Fruit fly (Drosophila melanogaster) whole organism, pupa: ENCODE data around the gene tyn.

Experiments
- CG34367 ChIP-seq: fragments of 200-800 bp; sonication (Bioruptor generic); optimal IDR thresholded peaks from 2 replicates; lab custom pipeline; 2018; ENCODE audit warnings: missing biosample characterization, mild to moderate bottlenecking, missing genetic modification characterization
- EcR ChIP-seq: fragments of 200-800 bp; sonication (Bioruptor generic); optimal IDR thresholded peaks from 3 replicates; lab custom pipeline; 2019; ENCODE audit warnings: missing biosample characterization, missing genetic modification characterization, mild to moderate bottlenecking, moderate library complexity, missing genetic modification reagents
- Pif1A ChIP-seq: fragments of 200-800 bp; sonication (Bioruptor generic); optimal IDR thresholded peaks from 3 replicates; lab custom pipeline; 2016; ENCODE audit warnings: missing biosample characterization, missing genetic modification characterization
- Snoo ChIP-seq: fragments of 200-800 bp; sonication (Bioruptor generic); optimal IDR thresholded peaks from 3 replicates; lab custom pipeline; 2017; ENCODE audit warnings: missing biosample characterization, mild to moderate bottlenecking, missing genetic modification characterization, inconsistent platforms

dm6 chrX:148326-148725, 8.2 kb downstream of the tyn start, which contains the start of gene CG17707:
- TF ChIP-seq CG34367 (no peak), EcR (GFP tag; lab: Kevin White, UChicago) (no peak), Pif1A (GFP tag; lab: Kevin White, UChicago) (no peak), Snoo (tag; lab: Kevin White, UChicago) (no peak)
